Worm (Caenorhabditis elegans) whole organism, mixed stage, embryonic: ENCODE measurements around the gene atat-2.

Experiments
- ceh-39 ChIP-seq: fragments of 150-350 bp; optimal IDR thresholded peaks from 2 replicates; lab custom pipeline; 2014; ENCODE audit warnings: missing biosample characterization, missing genetic modification characterization
- snpc-4 ChIP-seq: fragments of 150-350 bp; optimal IDR thresholded peaks from 2 replicates; lab custom pipeline; 2014; ENCODE audit warnings: missing biosample characterization, missing genetic modification characterization
- unc-62 ChIP-seq: fragments of 150-350 bp; optimal IDR thresholded peaks from 2 replicates; lab custom pipeline; 2014; ENCODE audit warnings: missing biosample characterization, missing genetic modification reagents, missing genetic modification characterization

DNA sequence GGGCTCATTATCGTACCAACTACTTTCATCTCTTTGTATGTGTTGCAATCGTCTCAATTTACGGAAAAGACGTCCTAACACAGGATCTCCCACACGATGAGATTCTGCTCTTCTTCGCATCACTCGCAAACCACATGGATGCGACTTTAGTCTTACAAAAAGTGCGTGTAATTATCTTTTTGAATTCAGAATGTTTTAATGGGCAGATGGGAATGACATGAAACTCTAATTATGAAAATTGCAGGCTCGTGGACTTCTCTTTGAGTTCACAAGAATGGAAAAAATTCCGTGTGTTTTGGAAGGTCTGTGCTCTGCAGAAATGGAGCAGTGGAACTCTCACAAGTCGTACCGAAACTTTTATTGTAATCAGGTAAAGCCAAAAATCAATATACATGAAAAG, 52.6 kb downstream of the atat-2 start:
- no peak for TF ChIP-seq snpc-4
- TF ChIP-seq ceh-39 (tag; lab: Kevin White, UChicago): no peak
- TF ChIP-seq unc-62 (GFP tag; lab: Kevin White, UChicago): no peak
